Worm (Caenorhabditis elegans): ENCODE results near the gene pipp-4P.

ce11 chrIII:2781833-2782232, 37.2 kb upstream of the pipp-4P start:
- TF ChIP-seq tra-4 (tag; optimal IDR thresholded peaks at IDR 0.05) (no peak), ama-1 (optimal IDR thresholded peaks at IDR 0.05) (no peak), tbx-11 (GFP tag; IDR thresholded peaks at IDR 0.05) (no peak)

All from whole organism, early embryonic.